Fruit fly (Drosophila melanogaster): ENCODE results near the gene GC.

The GC gene

dm6 chr3L:1590194-1590593, 38.9 kb downstream of the GC start:
- TF ChIP-seq sv (GFP tag; optimal IDR thresholded peaks at IDR 0.05) (no peak), Hr83 (GFP tag; optimal IDR thresholded peaks at IDR 0.05; ENCODE audit: poor library complexity, severe bottlenecking) (no peak), Sp1 (GFP tag; optimal IDR thresholded peaks at IDR 0.05) (no peak), CrebA (GFP tag; optimal IDR thresholded peaks at IDR 0.05; ENCODE audit: borderline replicate concordance) (no peak), ey (GFP tag; optimal IDR thresholded peaks at IDR 0.05) (no peak), Abd-B (GFP tag; optimal IDR thresholded peaks at IDR 0.05) (no peak), Hr78 (GFP tag; optimal IDR thresholded peaks at IDR 0.05) (no peak), fru (GFP tag; optimal IDR thresholded peaks at IDR 0.05) (no peak), usp (GFP tag; optimal IDR thresholded peaks at IDR 0.05) (no peak), Hnf4 (GFP tag; optimal IDR thresholded peaks at IDR 0.05) (no peak)

DNA sequence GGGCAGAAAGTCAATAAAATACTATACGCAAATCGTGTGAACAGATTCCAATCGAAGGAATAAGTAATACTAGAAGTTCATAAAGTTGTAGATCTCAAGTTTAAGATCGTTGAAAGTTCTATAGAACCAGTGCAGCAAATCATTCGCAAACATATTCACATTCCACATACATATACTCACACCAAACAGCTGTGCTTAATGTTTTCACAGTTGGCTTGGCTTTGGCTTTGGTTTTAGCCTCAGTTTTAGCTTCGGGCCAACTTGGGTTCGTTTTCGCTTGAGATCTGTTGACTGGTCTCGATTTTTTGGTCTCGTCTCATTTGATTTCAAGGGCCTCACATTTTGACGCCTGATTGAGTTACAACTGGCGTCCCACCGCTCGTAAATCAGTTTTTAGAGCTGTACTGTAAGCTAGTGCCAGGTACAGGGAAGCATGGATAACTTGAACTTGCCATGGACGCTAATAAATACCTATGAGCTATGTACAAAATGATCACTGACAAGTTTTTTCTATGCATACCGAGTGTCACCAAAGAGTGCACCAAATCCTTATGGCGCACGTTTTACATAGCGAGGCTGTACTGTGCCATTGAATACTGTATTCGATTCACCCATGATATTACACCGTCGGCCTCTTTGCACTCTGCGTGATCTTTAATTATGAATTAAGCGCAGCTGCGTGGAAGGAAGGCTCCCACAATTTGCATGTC, 41.8 kb downstream of the GC start:
- peak; percentile 75 for TF ChIP-seq h (GFP tag; optimal IDR thresholded peaks at IDR 0.05)
- peak in 1 of 2 experiments; percentile 80 for TF ChIP-seq foxo (GFP tag; optimal IDR thresholded peaks at IDR 0.05)
- no peak for TF ChIP-seq Dfd (GFP tag; optimal IDR thresholded peaks at IDR 0.05)
- no peak for TF ChIP-seq Myc (optimal IDR thresholded peaks at IDR 0.05)
- no peak for TF ChIP-seq lola (GFP tag; optimal IDR thresholded peaks at IDR 0.05)
- peak; percentile 60 for TF ChIP-seq Sp1 (GFP tag; optimal IDR thresholded peaks at IDR 0.05)
- peak; percentile 59 for TF ChIP-seq Hnf4 (GFP tag; optimal IDR thresholded peaks at IDR 0.05)
- TF ChIP-seq HLH106 (tag; optimal IDR thresholded peaks at IDR 0.05) = peak; percentile 69
- TF ChIP-seq OdsH (GFP tag; optimal IDR thresholded peaks at IDR 0.05) = peak; percentile 65
- no peak for TF ChIP-seq usp (GFP tag; optimal IDR thresholded peaks at IDR 0.05)
- peak; percentile 70 for TF ChIP-seq ey (GFP tag; optimal IDR thresholded peaks at IDR 0.05)
- peak; percentile 14 for TF ChIP-seq woc (GFP tag; optimal IDR thresholded peaks at IDR 0.05)
- TF ChIP-seq Dif (GFP tag; optimal IDR thresholded peaks at IDR 0.05; ENCODE audit: partially characterized antibody) = no peak
- no peak for TF ChIP-seq Mio (GFP tag; optimal IDR thresholded peaks at IDR 0.05)
- no peak for TF ChIP-seq pan (optimal IDR thresholded peaks at IDR 0.05)
- peak; percentile 69 for TF ChIP-seq rgr (GFP tag; optimal IDR thresholded peaks at IDR 0.05)
- TF ChIP-seq tai (GFP tag; optimal IDR thresholded peaks at IDR 0.05) = no peak
- no peak for TF ChIP-seq CG32264 (GFP tag; optimal IDR thresholded peaks at IDR 0.05)
- no peak for TF ChIP-seq GATAd (GFP tag; optimal IDR thresholded peaks at IDR 0.05)
- TF ChIP-seq CrebA (GFP tag; optimal IDR thresholded peaks at IDR 0.05; ENCODE audit: borderline replicate concordance) = no peak
- no peak for TF ChIP-seq N (GFP tag; optimal IDR thresholded peaks at IDR 0.05)
- peak; percentile 43 for TF ChIP-seq psq (GFP tag; optimal IDR thresholded peaks at IDR 0.05)
- TF ChIP-seq br (GFP tag; optimal IDR thresholded peaks at IDR 0.05) = peak; percentile 66
- TF ChIP-seq dmrt93B (GFP tag; optimal IDR thresholded peaks at IDR 0.05) = peak; percentile 46
- no peak for TF ChIP-seq Hr78 (GFP tag; optimal IDR thresholded peaks at IDR 0.05)
- no peak for TF ChIP-seq Jra (GFP tag; optimal IDR thresholded peaks at IDR 0.05)
- no peak for TF ChIP-seq Vsx2 (GFP tag; optimal IDR thresholded peaks at IDR 0.05; ENCODE audit: partially characterized antibody)
- no peak for TF ChIP-seq sage (GFP tag; optimal IDR thresholded peaks at IDR 0.05)
- peak; percentile 45 for TF ChIP-seq CG9705 (GFP tag; optimal IDR thresholded peaks at IDR 0.05)
- no peak for TF ChIP-seq Abd-B (GFP tag; optimal IDR thresholded peaks at IDR 0.05)
- no peak for TF ChIP-seq dsf (GFP tag; optimal IDR thresholded peaks at IDR 0.05; ENCODE audit: borderline replicate concordance)
- TF ChIP-seq dl (GFP tag; optimal IDR thresholded peaks at IDR 0.05; ENCODE audit: insufficient read depth in 1 of 2, partially characterized antibody in 2 of 2) = no peak
- peak; percentile 67 for TF ChIP-seq fru (GFP tag; optimal IDR thresholded peaks at IDR 0.05)
- no peak for TF ChIP-seq Rel (GFP tag; optimal IDR thresholded peaks at IDR 0.05)
- TF ChIP-seq Rel (tag; optimal IDR thresholded peaks at IDR 0.05) = no peak
- no peak for TF ChIP-seq brk (GFP tag; optimal IDR thresholded peaks at IDR 0.05)
- TF ChIP-seq Hr83 (GFP tag; optimal IDR thresholded peaks at IDR 0.05; ENCODE audit: poor library complexity, severe bottlenecking) = no peak
- peak; percentile 74 for TF ChIP-seq sv (GFP tag; optimal IDR thresholded peaks at IDR 0.05)
- TF ChIP-seq jim (GFP tag; optimal IDR thresholded peaks at IDR 0.05) = no peak
